Worm (Caenorhabditis elegans) whole organism, L4 larva: ENCODE measurements around the gene msp-78.

Experiments
- D1046.2 ChIP-seq: fragments of 200-800 bp; sonication (Bioruptor generic); IDR thresholded peaks from 2 replicates; pipeline ENCODE4 v1.3.6; 2022; ENCODE audit warnings: missing genetic modification characterization, missing compliant biosample characterization
- F44E2.7 ChIP-seq: fragments of 200-800 bp; sonication (Bioruptor generic); IDR thresholded peaks from 2 replicates; pipeline ENCODE4 v2.1.2; 2022; ENCODE audit warnings: missing genetic modification characterization, missing compliant biosample characterization
- R02D3.7 ChIP-seq: fragments of 150-350 bp; sonication (generic microtip); optimal IDR thresholded peaks from 3 replicates; lab custom pipeline; 2014; ENCODE audit warnings: missing biosample characterization, missing genetic modification characterization
- Y48G9A.11 ChIP-seq: fragments of 200-800 bp; sonication (Bioruptor generic); IDR thresholded peaks from 2 replicates; pipeline ENCODE4 v1.3.6; 2022; ENCODE audit warnings: missing genetic modification reagents, missing genetic modification characterization, missing compliant biosample characterization
- ZK337.2 ChIP-seq: fragments of 200-800 bp; sonication (Bioruptor generic); IDR thresholded peaks from 2 replicates; pipeline ENCODE4 v1.3.6; 2022; ENCODE audit warnings: missing genetic modification reagents, missing genetic modification characterization, missing compliant biosample characterization
- aha-1 ChIP-seq: fragments of 150-350 bp; peaks from one replicate; lab custom pipeline; 2014; ENCODE audit warnings: missing biosample characterization, missing genetic modification characterization
- ama-1 ChIP-seq: fragments of 150-350 bp; optimal IDR thresholded peaks from 2 replicates; lab custom pipeline; 2014; ENCODE audit warnings: inconsistent platforms, mixed read lengths
- arid-1 ChIP-seq: fragments of 200-800 bp; sonication (Bioruptor generic); conservative IDR thresholded peaks from 2 replicates; pipeline ENCODE4 v1.3.6; 2022; ENCODE audit warnings: missing genetic modification reagents, missing genetic modification characterization, missing compliant biosample characterization
- attf-4 ChIP-seq: sonication (generic microtip); optimal IDR thresholded peaks from 3 replicates; lab custom pipeline; 2017; ENCODE audit warnings: missing biosample characterization, missing genetic modification characterization
- ceh-20 ChIP-seq: fragments of 200-800 bp; sonication (Bioruptor generic); IDR thresholded peaks from 2 replicates; pipeline ENCODE4 v1.3.6; 2022; ENCODE audit warnings: missing genetic modification reagents, missing genetic modification characterization, missing compliant biosample characterization
- ceh-44 ChIP-seq: fragments of 200-800 bp; sonication (Bioruptor generic); IDR thresholded peaks from 2 replicates; pipeline ENCODE4 v1.3.6; 2022; ENCODE audit warnings: missing genetic modification reagents, missing genetic modification characterization, missing compliant biosample characterization
- ceh-82 ChIP-seq: sonication (generic microtip); optimal IDR thresholded peaks from 2 replicates; lab custom pipeline; 2017; ENCODE audit warnings: missing biosample characterization, missing genetic modification characterization
- cey-2 ChIP-seq: sonication (generic microtip); optimal IDR thresholded peaks from 3 replicates; lab custom pipeline; 2017; ENCODE audit warnings: missing genetic modification characterization, mild to moderate bottlenecking, missing compliant biosample characterization, antibody characterized with exemption, borderline replicate concordance; ENCODE audit not compliant: insufficient read depth
- dpl-1 ChIP-seq: fragments of 150-350 bp; optimal IDR thresholded peaks from 2 replicates; lab custom pipeline; 2014; ENCODE audit warnings: missing biosample characterization, missing genetic modification reagents, missing genetic modification characterization
- dve-1 ChIP-seq: sonication (generic microtip); optimal IDR thresholded peaks from 2 replicates; lab custom pipeline; 2017; ENCODE audit warnings: antibody characterized with exemption, mild to moderate bottlenecking, missing genetic modification characterization, missing compliant biosample characterization; ENCODE audit not compliant: insufficient read depth
- egl-27 ChIP-seq: sonication (generic microtip); optimal IDR thresholded peaks from 3 replicates; lab custom pipeline; 2017; ENCODE audit warnings: missing biosample characterization, missing genetic modification reagents, missing genetic modification characterization
- egl-43 ChIP-seq: fragments of 200-800 bp; sonication (Bioruptor generic); IDR thresholded peaks from 2 replicates; pipeline ENCODE4 v1.3.6; 2022; ENCODE audit warnings: missing genetic modification reagents, missing genetic modification characterization, missing compliant biosample characterization
- gei-8 ChIP-seq: fragments of 200-800 bp; sonication (Bioruptor generic); optimal IDR thresholded peaks from 2 replicates; lab custom pipeline; 2018; ENCODE audit warnings: mild to moderate bottlenecking, missing genetic modification characterization, missing compliant biosample characterization
- hif-1 ChIP-seq, 2 experiments: sonication (generic microtip); optimal IDR thresholded peaks; 2 replicates each; lab custom pipeline; 2016 to 2017; ENCODE audit warnings: missing compliant biosample characterization in 2 of 2, missing genetic modification characterization in 2 of 2, missing genetic modification reagents in 2 of 2, missing genotype in 2 of 2, mild to moderate bottlenecking in 1 of 2
- hlh-11 ChIP-seq: fragments of 200-800 bp; sonication (Bioruptor generic); optimal IDR thresholded peaks from 2 replicates; lab custom pipeline; 2018; ENCODE audit warnings: mild to moderate bottlenecking, missing genetic modification characterization, missing compliant biosample characterization
- hlh-30 ChIP-seq: sonication (generic microtip); optimal IDR thresholded peaks from 2 replicates; lab custom pipeline; 2017; ENCODE audit warnings: antibody characterized with exemption, mild to moderate bottlenecking, missing genetic modification characterization, missing compliant biosample characterization; ENCODE audit not compliant: insufficient read depth
- hmg-1.1 ChIP-seq: fragments of 200-800 bp; sonication (Bioruptor generic); IDR thresholded peaks from 2 replicates; pipeline ENCODE4 v1.3.6; 2022; ENCODE audit warnings: missing genetic modification reagents, missing genetic modification characterization, missing compliant biosample characterization
- jun-1 ChIP-seq: fragments of 150-350 bp; optimal IDR thresholded peaks from 2 replicates; lab custom pipeline; 2014; ENCODE audit warnings: missing biosample characterization, missing genetic modification reagents, missing genetic modification characterization
- lin-1 ChIP-seq: fragments of 200-800 bp; sonication (Bioruptor generic); IDR thresholded peaks from 2 replicates; pipeline ENCODE4 v1.3.6; 2022; ENCODE audit warnings: missing genetic modification reagents, missing genetic modification characterization, missing compliant biosample characterization
- lin-13 ChIP-seq: fragments of 150-350 bp; optimal IDR thresholded peaks from 2 replicates; lab custom pipeline; 2014; ENCODE audit warnings: missing biosample characterization, missing genetic modification reagents, missing genetic modification characterization
- lin-15B ChIP-seq: fragments of 150-350 bp; sonication (generic microtip); optimal IDR thresholded peaks from 3 replicates; lab custom pipeline; 2014; ENCODE audit warnings: missing biosample characterization, missing genetic modification characterization
- lin-39 ChIP-seq: fragments of 150-350 bp; optimal IDR thresholded peaks from 2 replicates; lab custom pipeline; 2014; ENCODE audit warnings: missing biosample characterization, missing genetic modification reagents, missing genetic modification characterization
- lir-3 ChIP-seq: sonication (generic microtip); optimal IDR thresholded peaks from 2 replicates; lab custom pipeline; 2016; ENCODE audit warnings: mild to moderate bottlenecking, missing genetic modification characterization, missing compliant biosample characterization
- lsy-2 ChIP-seq, 2 experiments: fragments of 150-350 bp in 1 of 2; sonication (generic microtip) in 1 of 2; optimal IDR thresholded peaks; 2 replicates each; lab custom pipeline; 2014 to 2017; ENCODE audit warnings: missing biosample characterization in 2 of 2, missing genetic modification characterization in 2 of 2
- mdl-1 ChIP-seq, 2 experiments: fragments of 150-350 bp in 1 of 2; sonication (generic microtip) in 1 of 2; optimal IDR thresholded peaks; 2 replicates each; lab custom pipeline; 2014 to 2017; ENCODE audit warnings: missing biosample characterization in 2 of 2, missing genetic modification characterization in 2 of 2
- mep-1 ChIP-seq: fragments of 150-350 bp; sonication (generic microtip); optimal IDR thresholded peaks from 3 replicates; lab custom pipeline; 2014; ENCODE audit warnings: missing biosample characterization, missing genetic modification characterization
- mes-2 ChIP-seq: sonication (generic microtip); optimal IDR thresholded peaks from 2 replicates; lab custom pipeline; 2016; ENCODE audit warnings: missing genotype, mild to moderate bottlenecking, missing genetic modification characterization, missing compliant biosample characterization; ENCODE audit not compliant: poor library complexity, severe bottlenecking
- mxl-2 ChIP-seq: fragments of 200-800 bp; sonication (Bioruptor generic); conservative IDR thresholded peaks from 2 replicates; pipeline ENCODE4 v1.3.6; 2022; ENCODE audit warnings: missing genetic modification reagents, missing genetic modification characterization, missing compliant biosample characterization
- nhr-10 ChIP-seq: fragments of 150-350 bp; optimal IDR thresholded peaks from 2 replicates; lab custom pipeline; 2014; ENCODE audit warnings: missing biosample characterization, missing genetic modification characterization
- nhr-102 ChIP-seq: sonication (generic microtip); optimal IDR thresholded peaks from 2 replicates; lab custom pipeline; 2016; ENCODE audit warnings: mild to moderate bottlenecking, missing genetic modification characterization, moderate library complexity, missing compliant biosample characterization
- nhr-237 ChIP-seq: sonication (generic microtip); optimal IDR thresholded peaks from 2 replicates; lab custom pipeline; 2017; ENCODE audit warnings: missing biosample characterization, missing genetic modification characterization
- nhr-25 ChIP-seq: sonication (generic microtip); optimal IDR thresholded peaks from 2 replicates; lab custom pipeline; 2017; ENCODE audit warnings: missing genetic modification characterization, mild to moderate bottlenecking, missing compliant biosample characterization, antibody characterized with exemption, moderate library complexity, borderline replicate concordance; ENCODE audit not compliant: insufficient read depth
- nhr-28 ChIP-seq: fragments of 150-350 bp; optimal IDR thresholded peaks from 2 replicates; lab custom pipeline; 2014; ENCODE audit warnings: missing biosample characterization, missing genetic modification characterization
- nhr-42 ChIP-seq: fragments of 200-800 bp; sonication (Bioruptor generic); IDR thresholded peaks from 2 replicates; pipeline ENCODE4 v1.3.6; 2022; ENCODE audit warnings: missing genetic modification characterization, missing compliant biosample characterization
- nhr-48 ChIP-seq: sonication (generic microtip); optimal IDR thresholded peaks from 2 replicates; lab custom pipeline; 2016; ENCODE audit warnings: mild to moderate bottlenecking, missing genetic modification characterization, missing compliant biosample characterization
- pha-4 ChIP-seq, 2 experiments: fragments of 150-350 bp in 1 of 2; fragments of 200-800 bp in 1 of 2; sonication (Bioruptor generic) in 1 of 2; IDR thresholded peaks in 1 of 2; optimal IDR thresholded peaks in 1 of 2; 2 replicates each; pipeline versions ENCODE4 v1.3.6 to Lab custom; 2014 to 2022; ENCODE audit warnings: missing genetic modification characterization in 2 of 2, missing genetic modification reagents in 2 of 2, missing biosample characterization in 1 of 2, missing compliant biosample characterization in 1 of 2
- php-3 ChIP-seq: fragments of 200-800 bp; sonication (Bioruptor generic); IDR thresholded peaks from 2 replicates; pipeline ENCODE4 v1.3.6; 2022; ENCODE audit warnings: missing genetic modification reagents, missing genetic modification characterization, missing compliant biosample characterization
- saeg-2 ChIP-seq: fragments of 200-800 bp; sonication (Bioruptor generic); IDR thresholded peaks from 2 replicates; pipeline ENCODE4 v1.3.6; 2022; ENCODE audit warnings: missing genetic modification reagents, missing genetic modification characterization, missing compliant biosample characterization
- skn-1 ChIP-seq: fragments of 150-350 bp; optimal IDR thresholded peaks from 2 replicates; lab custom pipeline; 2014; ENCODE audit warnings: missing biosample characterization, missing genetic modification characterization
- snpc-1.2 ChIP-seq: fragments of 200-800 bp; sonication (Bioruptor generic); IDR thresholded peaks from 2 replicates; pipeline ENCODE4 v1.3.6; 2022; ENCODE audit warnings: missing genetic modification reagents, missing genetic modification characterization, missing compliant biosample characterization
- tra-1 ChIP-seq: fragments of 200-800 bp; sonication (Bioruptor generic); IDR thresholded peaks from 2 replicates; pipeline ENCODE4 v1.3.6; 2022; ENCODE audit warnings: missing genetic modification reagents, missing genetic modification characterization, missing compliant biosample characterization
- unc-130 ChIP-seq: sonication (generic microtip); optimal IDR thresholded peaks from 2 replicates; lab custom pipeline; 2016; ENCODE audit warnings: missing genetic modification reagents, missing genetic modification characterization, missing compliant biosample characterization
- vab-7 ChIP-seq: fragments of 200-800 bp; sonication (Bioruptor generic); IDR thresholded peaks from 2 replicates; pipeline ENCODE4 v1.3.6; 2022; ENCODE audit warnings: missing genetic modification reagents, missing genetic modification characterization, missing compliant biosample characterization
- zfp-2 ChIP-seq: sonication (generic microtip); optimal IDR thresholded peaks from 2 replicates; lab custom pipeline; 2016; ENCODE audit warnings: mild to moderate bottlenecking, missing genetic modification characterization, missing compliant biosample characterization
- ztf-11 ChIP-seq: fragments of 150-350 bp; optimal IDR thresholded peaks from 2 replicates; lab custom pipeline; 2014; ENCODE audit warnings: missing biosample characterization, missing genetic modification characterization
- ztf-7 ChIP-seq: fragments of 150-350 bp; optimal IDR thresholded peaks from 2 replicates; lab custom pipeline; 2014; ENCODE audit warnings: missing biosample characterization, missing genetic modification characterization

The msp-78 gene

ce11 chrIV:9802711-9803110 lies 32.9 kb downstream of the msp-78 start, which contains the start of gene fat-3 (continued):
- TF ChIP-seq mdl-1 (tag; optimal IDR thresholded peaks at IDR 0.05; lab: Kevin White, UChicago) (no peak), Y48G9A.11 (no peak), mxl-2 (no peak), mep-1 (peak; percentile 41), lsy-2 (tag; optimal IDR thresholded peaks at IDR 0.05; lab: Kevin White, UChicago) (peak in 1 of 2 experiments; percentile 36), lin-13 (GFP tag; lab: Kevin White, UChicago) (no peak), ztf-7 (tag; lab: Kevin White, UChicago) (no peak), aha-1 (tag; lab: Kevin White, UChicago) (no peak), zfp-2 (tag; lab: Kevin White, UChicago) (no peak), jun-1 (tag; lab: Kevin White, UChicago) (no peak), vab-7 (GFP tag; lab: Robert Waterston, UW) (no peak), hlh-30 (peak; percentile 49), ceh-20 (GFP tag; lab: Robert Waterston, UW) (no peak), attf-4 (tag; lab: Kevin White, UChicago) (no peak), nhr-48 (tag; lab: Kevin White, UChicago) (peak; percentile 4), lir-3 (tag; lab: Kevin White, UChicago) (no peak), dve-1 (peak; percentile 79), unc-130 (GFP tag; lab: Kevin White, UChicago) (no peak), F44E2.7 (GFP tag; lab: Robert Waterston, UW) (no peak), skn-1 (no peak), cey-2 (tag; lab: Kevin White, UChicago) (no peak), ZK337.2 (GFP tag; lab: Robert Waterston, UW) (no peak), mes-2 (tag; lab: Kevin White, UChicago) (peak; percentile 17), dpl-1 (GFP tag; lab: Kevin White, UChicago) (no peak), tra-1 (GFP tag; lab: Robert Waterston, UW) (0 out of 2 replicates have a peak, but pooled peaks have one; percentile 12), ceh-82 (tag; lab: Kevin White, UChicago) (no peak), egl-43 (GFP tag; lab: Robert Waterston, UW) (no peak), nhr-28 (tag; lab: Kevin White, UChicago) (peak; percentile 61), ztf-11 (no peak), arid-1 (GFP tag; lab: Robert Waterston, UW) (no peak), hif-1 (tag; optimal IDR thresholded peaks at IDR 0.05; lab: Kevin White, UChicago) (no peak), nhr-102 (no peak), D1046.2 (GFP tag; lab: Robert Waterston, UW) (no peak), nhr-25 (tag; lab: Kevin White, UChicago) (no peak), lin-39 (tag; lab: Kevin White, UChicago) (no peak), pha-4 (GFP tag; IDR thresholded peaks at IDR 0.05; lab: Robert Waterston, UW) (no peak), pha-4 (tag; optimal IDR thresholded peaks at IDR 0.05; lab: Kevin White, UChicago) (no peak), nhr-237 (tag; lab: Kevin White, UChicago) (no peak), R02D3.7 (tag; lab: Kevin White, UChicago) (no peak), nhr-10 (tag; lab: Kevin White, UChicago) (no peak), nhr-42 (no peak), lin-1 (GFP tag; lab: Robert Waterston, UW) (no peak), saeg-2 (GFP tag; lab: Robert Waterston, UW) (no peak), php-3 (GFP tag; lab: Robert Waterston, UW) (peak; percentile 82), hlh-11 (tag; lab: Kevin White, UChicago) (peak; percentile 60), ceh-44 (no peak), lin-15B (tag; lab: Kevin White, UChicago) (no peak), snpc-1.2 (GFP tag; lab: Robert Waterston, UW) (no peak), gei-8 (no peak), hmg-1.1 (GFP tag; lab: Robert Waterston, UW) (no peak), ama-1 (lab: Kevin White, UChicago) (no peak), egl-27 (no peak)
